Worm (Caenorhabditis elegans) whole organism, L1 larva: ENCODE results near the gene gtf-2E1.

ENCODE experiments used
- dsc-1 ChIP-seq: sonication (generic microtip); optimal IDR thresholded peaks from 2 replicates; lab custom pipeline; 2016; ENCODE audit warnings: mild to moderate bottlenecking, missing genetic modification characterization, missing compliant biosample characterization
- efl-1 ChIP-seq, 4 experiments: fragments of 150-350 bp; optimal IDR thresholded peaks in 3 of 4; peaks in 1 of 4; 1 replicate in 1 of 4; 2 replicates in 3 of 4; lab custom pipeline; 2014; ENCODE audit warnings: missing biosample characterization in 2 of 4, missing genetic modification characterization in 2 of 4, missing genetic modification reagents in 2 of 4
- elt-2 ChIP-seq: sonication (generic microtip); optimal IDR thresholded peaks from 2 replicates; lab custom pipeline; 2016; ENCODE audit warnings: missing genetic modification characterization, mild to moderate bottlenecking, inconsistent platforms, missing compliant biosample characterization, missing genetic modification reagents
- elt-3 ChIP-seq, 6 experiments: fragments of 150-350 bp in 1 of 6; sonication (generic microtip); optimal IDR thresholded peaks; 2 replicates each; lab custom pipeline; 2017 to 2018; ENCODE audit warnings: missing biosample characterization in 6 of 6, missing genetic modification characterization in 6 of 6, inconsistent platforms in 1 of 6
- fkh-10 ChIP-seq: sonication (generic microtip); optimal IDR thresholded peaks from 2 replicates; lab custom pipeline; 2017; ENCODE audit warnings: missing biosample characterization, missing genetic modification reagents, missing genetic modification characterization
- fkh-8 ChIP-seq: sonication (generic microtip); optimal IDR thresholded peaks from 2 replicates; lab custom pipeline; 2016; ENCODE audit warnings: mild to moderate bottlenecking, missing genetic modification characterization, missing compliant biosample characterization
- lin-13 ChIP-seq: fragments of 150-350 bp; optimal IDR thresholded peaks from 2 replicates; lab custom pipeline; 2014; ENCODE audit warnings: missing biosample characterization, missing genetic modification reagents, missing genetic modification characterization
- lir-3 ChIP-seq: sonication (generic microtip); optimal IDR thresholded peaks from 2 replicates; lab custom pipeline; 2016; ENCODE audit warnings: mild to moderate bottlenecking, missing genetic modification characterization, moderate library complexity, missing compliant biosample characterization; ENCODE audit not compliant: poor library complexity
- pqm-1 ChIP-seq: sonication (generic microtip); optimal IDR thresholded peaks from 3 replicates; lab custom pipeline; 2017; ENCODE audit warnings: missing biosample characterization, missing genetic modification characterization
- xbp-1 ChIP-seq: sonication (generic microtip); optimal IDR thresholded peaks from 2 replicates; lab custom pipeline; 2016; ENCODE audit warnings: missing genetic modification characterization, missing compliant biosample characterization

- TF ChIP-seq pqm-1 (no peak), efl-1 (optimal IDR thresholded peaks at IDR 0.05; lab: Kevin White, UChicago) (no peak), efl-1 (GFP tag; optimal IDR thresholded peaks at IDR 0.05 in 1 of 2; lab: Kevin White, UChicago) (no peak), fkh-8 (tag; lab: Kevin White, UChicago) (no peak), lir-3 (no peak), elt-2 (tag; lab: Kevin White, UChicago) (no peak), dsc-1 (no peak), xbp-1 (tag; lab: Kevin White, UChicago) (no peak), fkh-10 (GFP tag; lab: Kevin White, UChicago) (no peak), lin-13 (GFP tag; lab: Kevin White, UChicago) (no peak), elt-3 (tag; optimal IDR thresholded peaks at IDR 0.05; lab: Kevin White, UChicago) (no peak)
These were observed 1.7 kb upstream of the gtf-2E1 start for ce11 chrIV:17253435-17253834.
